Fruit fly (Drosophila melanogaster) Kc167 (cell line): ENCODE measurements around the gene Naxe.

ENCODE experiments used
- Myc ChIP-seq: fragments of >200 bp; optimal IDR thresholded peaks from 2 replicates; lab custom pipeline; 2017; ENCODE audit warnings: missing external identifiers
- Sin3A ChIP-seq: fragments of >200 bp; optimal IDR thresholded peaks from 2 replicates; lab custom pipeline; 2018; ENCODE audit warnings: missing external identifiers
- insv ChIP-seq: fragments of >200 bp; optimal IDR thresholded peaks from 3 replicates; lab custom pipeline; 2018; ENCODE audit warnings: missing external identifiers

DNA sequence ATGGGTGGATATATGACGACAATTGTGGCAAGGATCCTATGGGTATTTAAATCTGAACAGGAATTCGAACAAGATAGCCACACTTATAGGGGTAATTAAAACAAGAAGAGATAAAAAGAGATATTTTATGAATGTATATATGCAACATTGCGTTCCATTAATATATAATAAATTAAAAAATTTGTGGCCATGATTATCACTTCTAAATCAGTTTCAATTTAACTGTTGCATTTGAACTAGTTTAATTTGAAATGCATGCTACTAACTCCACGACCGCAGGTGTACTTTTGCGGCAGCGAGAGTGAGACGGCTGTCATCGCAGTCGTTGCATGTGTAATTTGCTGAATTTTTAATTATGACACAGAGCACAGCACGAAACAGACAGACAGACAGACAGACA, 41.2 kb upstream of the Naxe start:
- TF ChIP-seq Myc (lab: Kevin White, UChicago) (no peak), Sin3A (lab: Kevin White, UChicago) (no peak), insv (no peak)
